Fruit fly (Drosophila melanogaster) S2 (cell line): ENCODE data around the gene CG11696.

Experiments
- CG8478 ChIP-seq: fragments of >200 bp; optimal IDR thresholded peaks from 2 replicates; lab custom pipeline; 2018
- CTCF ChIP-seq, 2 experiments: fragments of >200 bp; optimal IDR thresholded peaks; 2 replicates each; lab custom pipeline; 2018

DNA sequence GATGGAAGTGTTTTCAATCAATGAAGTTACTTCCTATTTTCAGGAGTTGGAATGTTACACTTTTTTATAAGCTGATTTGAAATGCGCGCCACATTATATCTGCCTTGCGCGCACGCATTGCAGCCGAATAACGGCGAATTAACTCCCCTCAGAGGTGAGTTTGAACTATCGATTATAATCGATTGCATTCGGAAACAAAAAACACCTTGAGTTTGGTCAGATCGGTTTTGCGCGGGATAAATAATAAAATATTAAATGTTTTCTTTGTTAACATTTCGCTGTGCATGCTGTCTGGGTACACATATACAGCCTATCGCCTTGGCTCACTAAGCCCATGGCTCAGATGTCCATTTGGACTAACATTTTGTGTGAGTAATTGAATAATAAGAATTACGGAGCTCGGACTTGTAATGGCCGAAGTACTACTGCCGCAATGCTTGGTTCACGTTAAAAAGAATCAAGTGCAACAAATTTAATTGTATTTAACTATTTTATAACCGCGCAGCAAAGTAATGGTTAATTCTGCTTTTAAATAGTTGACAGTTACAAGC lies 47.9 kb downstream of the CG11696 start:
- no peak for TF ChIP-seq CG8478 (lab: Kevin White, UChicago)
- TF ChIP-seq CTCF (optimal IDR thresholded peaks at IDR 0.05; lab: Kevin White, UChicago): no peak
